Fruit fly (Drosophila melanogaster): ENCODE results near the gene CG13014.

Gene CG13014

dm6 chrX:16598336-16598977 lies 10.8 kb downstream of the CG13014 start:
- TF ChIP-seq usp (GFP tag; optimal IDR thresholded peaks at IDR 0.05) (no peak), EcR (GFP tag; optimal IDR thresholded peaks at IDR 0.05) (no peak), psq (optimal IDR thresholded peaks at IDR 0.05) (no peak), CG8478 (optimal IDR thresholded peaks at IDR 0.05) (no peak), Dll (optimal IDR thresholded peaks at IDR 0.05) (no peak), pan (optimal IDR thresholded peaks at IDR 0.05) (no peak)

DNA sequence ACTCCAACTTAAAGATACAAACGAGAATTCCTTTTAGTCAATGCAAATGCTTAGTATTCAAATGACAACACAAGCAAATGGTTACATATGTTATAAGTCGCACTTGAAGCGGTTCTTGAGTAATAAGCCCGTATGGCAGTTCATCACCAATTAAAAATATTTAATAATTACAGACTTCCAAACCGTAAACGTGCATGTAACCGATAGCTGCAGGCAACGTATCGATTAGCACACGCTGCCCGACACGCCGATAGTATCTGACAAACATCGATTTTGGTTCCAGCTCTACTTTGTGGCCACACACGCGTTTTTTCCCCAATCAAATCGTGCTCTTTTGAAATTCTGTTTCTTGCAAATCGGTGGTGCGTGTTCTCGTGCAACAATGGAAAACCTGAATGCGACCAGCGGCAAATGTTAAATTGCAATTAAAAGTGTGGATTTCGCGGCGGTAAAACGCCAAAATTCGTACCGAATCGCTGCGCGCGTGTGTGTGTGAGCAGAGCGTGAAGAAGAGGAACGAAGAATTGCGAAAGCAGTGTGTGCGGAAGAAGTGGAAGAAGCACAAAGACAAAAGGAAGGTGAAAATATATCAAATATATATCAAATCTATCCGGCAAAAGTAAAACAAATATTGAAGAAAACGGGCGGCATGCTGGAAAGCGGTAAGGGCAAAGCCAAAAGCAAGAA lies 11.4 kb downstream of the CG13014 start, which contains the start of the genes CG9784 and Nup153:
Gene CG9784 (minus strand): TSS at position 238 of the 687 bp plus-strand sequence.
Gene Nup153 (plus strand): TSS at position 264 of the 687 bp plus-strand sequence.
- TF ChIP-seq CG8478 (optimal IDR thresholded peaks at IDR 0.05) (no peak), Dll (optimal IDR thresholded peaks at IDR 0.05) (no peak), psq (optimal IDR thresholded peaks at IDR 0.05) (no peak), usp (GFP tag; optimal IDR thresholded peaks at IDR 0.05) (no peak), pan (optimal IDR thresholded peaks at IDR 0.05) (no peak), EcR (GFP tag; optimal IDR thresholded peaks at IDR 0.05) (no peak)

DNA sequence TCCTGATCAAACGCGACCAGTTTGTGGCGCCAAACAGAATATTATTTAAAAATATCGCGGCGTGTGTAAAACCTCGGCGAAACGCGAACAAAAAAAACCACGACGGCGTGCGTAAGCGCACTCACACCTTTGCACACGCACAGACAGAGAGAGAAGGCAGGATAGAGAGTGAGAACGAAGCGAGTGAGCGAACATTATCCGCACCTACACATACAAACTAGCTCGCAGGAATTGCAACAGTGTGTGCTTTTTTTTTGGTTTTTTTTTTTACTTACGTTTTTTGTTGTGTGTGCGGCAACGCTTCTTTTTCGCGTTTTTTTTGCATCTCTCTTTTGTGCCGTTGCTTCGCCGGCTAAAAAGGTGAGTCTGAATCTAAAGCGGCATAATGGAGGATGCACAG lies 12.1 kb downstream of the CG13014 start:
- TF ChIP-seq CG8478 (optimal IDR thresholded peaks at IDR 0.05): peak; percentile 20
- no peak for TF ChIP-seq usp (GFP tag; optimal IDR thresholded peaks at IDR 0.05)

DNA sequence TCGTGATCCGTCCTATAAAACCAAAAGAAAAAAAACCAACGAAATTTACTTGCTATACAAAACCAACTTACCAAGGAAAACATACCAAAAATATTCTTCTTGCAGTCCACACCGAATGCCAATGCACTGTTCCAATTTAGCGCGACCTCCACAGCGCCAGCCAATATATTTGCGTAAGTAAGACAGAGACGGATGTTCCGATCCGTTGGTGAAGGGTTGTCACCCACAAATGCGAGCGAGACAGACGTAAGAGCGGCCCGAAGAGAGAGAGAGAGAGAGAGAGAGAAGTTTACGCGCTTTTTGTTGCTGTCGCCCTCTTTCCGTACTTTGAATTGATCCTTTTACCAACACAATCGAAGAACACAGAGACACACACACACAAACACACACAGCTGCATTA lies 20.2 kb downstream of the CG13014 start:
- TF ChIP-seq EcR (GFP tag; optimal IDR thresholded peaks at IDR 0.05) (no peak), CG8478 (optimal IDR thresholded peaks at IDR 0.05) (peak; percentile 70)

DNA sequence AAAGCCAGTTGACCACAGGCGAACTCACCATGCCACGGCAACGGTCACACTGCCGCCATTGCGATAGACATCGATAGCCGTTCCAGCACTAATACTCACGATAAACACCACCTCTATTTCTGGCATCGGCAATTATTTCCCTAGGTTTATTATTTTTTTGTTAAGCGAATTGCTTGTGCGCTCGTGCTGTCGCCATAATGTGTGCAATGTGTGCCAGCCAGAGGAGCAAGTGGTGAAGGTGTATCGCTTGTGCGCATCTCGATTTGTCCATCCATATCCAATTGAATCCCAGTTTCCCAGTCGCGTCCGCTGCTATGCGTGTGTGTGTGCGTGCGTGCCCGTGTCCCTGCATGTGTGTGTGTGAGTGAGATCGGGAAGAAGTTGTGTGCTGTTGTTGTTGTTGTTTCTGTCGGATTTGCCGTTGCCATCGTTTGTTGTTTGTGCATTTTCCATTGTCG lies 23.0 kb downstream of the CG13014 start, which contains the start of gene mbt:
Gene mbt (plus strand): TSS at position 85 of the 458 bp plus-strand sequence.
- TF ChIP-seq psq (optimal IDR thresholded peaks at IDR 0.05) (no peak), CG8478 (optimal IDR thresholded peaks at IDR 0.05) (no peak), EcR (GFP tag; optimal IDR thresholded peaks at IDR 0.05) (no peak), usp (GFP tag; optimal IDR thresholded peaks at IDR 0.05) (no peak), pan (optimal IDR thresholded peaks at IDR 0.05) (no peak), Dll (optimal IDR thresholded peaks at IDR 0.05) (no peak)

dm6 chrX:16616773-16617738 lies 29.4 kb downstream of the CG13014 start:
- no peak for TF ChIP-seq psq (optimal IDR thresholded peaks at IDR 0.05)
- no peak for TF ChIP-seq usp (GFP tag; optimal IDR thresholded peaks at IDR 0.05)
- no peak for TF ChIP-seq CG8478 (optimal IDR thresholded peaks at IDR 0.05)
- TF ChIP-seq Dll (optimal IDR thresholded peaks at IDR 0.05): no peak
- no peak for TF ChIP-seq EcR (GFP tag; optimal IDR thresholded peaks at IDR 0.05)
- no peak for TF ChIP-seq pan (optimal IDR thresholded peaks at IDR 0.05)

- TF ChIP-seq usp (GFP tag; optimal IDR thresholded peaks at IDR 0.05) (no peak), pan (optimal IDR thresholded peaks at IDR 0.05) (no peak), EcR (GFP tag; optimal IDR thresholded peaks at IDR 0.05) (no peak), CG8478 (optimal IDR thresholded peaks at IDR 0.05) (no peak)
Measured at dm6 chrX:16618724-16619123, 31.1 kb downstream of the CG13014 start.

DNA sequence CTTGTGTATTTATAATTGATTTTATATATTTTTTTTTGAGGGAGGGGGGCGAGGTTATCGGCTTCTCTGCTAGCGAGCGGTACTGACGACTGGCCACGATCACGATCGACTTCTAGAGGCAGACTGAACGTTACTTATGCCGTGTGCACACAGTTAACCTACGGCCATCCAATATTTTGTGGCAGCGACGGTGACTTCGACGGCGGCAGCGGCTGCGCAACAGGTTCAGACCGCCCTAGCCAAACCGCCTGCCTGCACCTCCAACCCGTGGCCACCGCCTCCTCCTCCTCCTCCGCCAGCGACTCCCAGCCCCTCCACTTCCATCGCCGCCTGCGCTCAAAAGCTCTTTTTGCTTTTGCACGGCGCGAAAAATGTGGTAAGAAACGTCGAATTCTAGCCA lies 33.8 kb downstream of the CG13014 start, which contains the start of gene CG9782:
Gene CG9782 (minus strand): TSS at position 128 of the 400 bp plus-strand sequence.
- TF ChIP-seq usp (GFP tag; optimal IDR thresholded peaks at IDR 0.05): no peak
- TF ChIP-seq EcR (GFP tag; optimal IDR thresholded peaks at IDR 0.05): no peak

dm6 chrX:16623524-16623923 lies 35.9 kb downstream of the CG13014 start:
- TF ChIP-seq EcR (GFP tag; optimal IDR thresholded peaks at IDR 0.05) (no peak), CG8478 (optimal IDR thresholded peaks at IDR 0.05) (no peak), pan (optimal IDR thresholded peaks at IDR 0.05) (no peak), usp (GFP tag; optimal IDR thresholded peaks at IDR 0.05) (no peak), psq (optimal IDR thresholded peaks at IDR 0.05) (no peak), Dll (optimal IDR thresholded peaks at IDR 0.05) (no peak)

- TF ChIP-seq psq (optimal IDR thresholded peaks at IDR 0.05): no peak
- TF ChIP-seq Dll (optimal IDR thresholded peaks at IDR 0.05): no peak
- TF ChIP-seq CG8478 (optimal IDR thresholded peaks at IDR 0.05): no peak
- TF ChIP-seq usp (GFP tag; optimal IDR thresholded peaks at IDR 0.05): no peak
- no peak for TF ChIP-seq EcR (GFP tag; optimal IDR thresholded peaks at IDR 0.05)
- no peak for TF ChIP-seq pan (optimal IDR thresholded peaks at IDR 0.05)
Measured at dm6 chrX:16624519-16624918, 36.8 kb downstream of the CG13014 start.

dm6 chrX:16632135-16632534 lies 44.5 kb downstream of the CG13014 start, which contains the start of gene CG9777:
Gene CG9777, minus strand, starts transcription at chrX:16632235.
- TF ChIP-seq pan (optimal IDR thresholded peaks at IDR 0.05): no peak
- no peak for TF ChIP-seq CG8478 (optimal IDR thresholded peaks at IDR 0.05)
- no peak for TF ChIP-seq EcR (GFP tag; optimal IDR thresholded peaks at IDR 0.05)
- no peak for TF ChIP-seq Dll (optimal IDR thresholded peaks at IDR 0.05)
- TF ChIP-seq usp (GFP tag; optimal IDR thresholded peaks at IDR 0.05): no peak
- no peak for TF ChIP-seq psq (optimal IDR thresholded peaks at IDR 0.05)
